Worm (Caenorhabditis elegans) whole organism, young adult: Measurements from ENCODE around the gene C54G10.1.

Experiments used
- B0035.1 ChIP-seq: sonication (generic microtip); optimal IDR thresholded peaks from 2 replicates; lab custom pipeline; 2016; ENCODE audit warnings: missing genetic modification characterization, mild to moderate bottlenecking, missing compliant biosample characterization, missing genotype, missing genetic modification reagents
- B0261.1 ChIP-seq: sonication (generic microtip); optimal IDR thresholded peaks from 2 replicates; lab custom pipeline; 2016; ENCODE audit warnings: mild to moderate bottlenecking, missing genetic modification characterization, moderate library complexity, missing compliant biosample characterization
- B0336.3 ChIP-seq: fragments of 200-800 bp; sonication (Bioruptor generic); IDR thresholded peaks from 2 replicates; pipeline ENCODE4 v1.3.6; 2022; ENCODE audit warnings: missing genetic modification characterization, missing compliant biosample characterization
- C06A6.2 ChIP-seq: fragments of 200-800 bp; sonication (Bioruptor generic); conservative IDR thresholded peaks from 2 replicates; pipeline ENCODE4 v1.3.6; 2022; ENCODE audit warnings: missing genetic modification characterization, missing compliant biosample characterization
- C17E4.6 ChIP-seq: fragments of 200-800 bp; sonication (Bioruptor generic); IDR thresholded peaks from 2 replicates; pipeline ENCODE4 v1.3.6; 2022; ENCODE audit warnings: missing genetic modification reagents, missing genetic modification characterization, missing compliant biosample characterization
- F37B4.10 ChIP-seq: fragments of 200-800 bp; sonication (Bioruptor generic); IDR thresholded peaks from 2 replicates; pipeline ENCODE4 v1.3.6; 2022; ENCODE audit warnings: missing genetic modification characterization, missing compliant biosample characterization
- Y56A3A.18 ChIP-seq: fragments of 200-800 bp; sonication (Bioruptor generic); IDR thresholded peaks from 2 replicates; pipeline ENCODE4 v1.3.6; 2022; ENCODE audit warnings: missing genetic modification reagents, missing genetic modification characterization, missing compliant biosample characterization
- aptf-2 ChIP-seq: fragments of 200-800 bp; sonication (Bioruptor generic); conservative IDR thresholded peaks from 2 replicates; pipeline ENCODE4 v1.3.6; 2022; ENCODE audit warnings: missing genetic modification reagents, missing genetic modification characterization, missing compliant biosample characterization
- atf-7 ChIP-seq: sonication (generic microtip); optimal IDR thresholded peaks from 2 replicates; lab custom pipeline; 2017; ENCODE audit warnings: mild to moderate bottlenecking, missing genetic modification characterization, missing compliant biosample characterization
- attf-6 ChIP-seq: fragments of 200-800 bp; sonication (Bioruptor generic); IDR thresholded peaks from 2 replicates; pipeline ENCODE4 v1.3.6; 2022; ENCODE audit warnings: missing genetic modification reagents, missing genetic modification characterization, missing compliant biosample characterization
- bed-2 ChIP-seq: fragments of 200-800 bp; sonication (Bioruptor generic); IDR thresholded peaks from 2 replicates; pipeline ENCODE4 v1.3.6; 2022; ENCODE audit warnings: missing genetic modification reagents, missing genetic modification characterization, missing compliant biosample characterization
- ccch-3 ChIP-seq: fragments of 200-800 bp; sonication (Bioruptor generic); optimal IDR thresholded peaks from 2 replicates; lab custom pipeline; 2018; ENCODE audit warnings: mild to moderate bottlenecking, missing genetic modification characterization, missing compliant biosample characterization
- ceh-79 ChIP-seq: sonication (generic microtip); optimal IDR thresholded peaks from 2 replicates; lab custom pipeline; 2017; ENCODE audit warnings: mild to moderate bottlenecking, missing genetic modification characterization, missing compliant biosample characterization
- dox-1 ChIP-seq: fragments of 200-800 bp; sonication (Bioruptor generic); IDR thresholded peaks from 2 replicates; pipeline ENCODE4 v1.3.6; 2022; ENCODE audit warnings: missing genetic modification reagents, missing genetic modification characterization, missing compliant biosample characterization
- dpl-1 ChIP-seq: fragments of 150-350 bp; optimal IDR thresholded peaks from 2 replicates; lab custom pipeline; 2014; ENCODE audit warnings: missing biosample characterization, missing genetic modification reagents, missing genetic modification characterization
- efl-1 ChIP-seq: fragments of 150-350 bp; optimal IDR thresholded peaks from 2 replicates; lab custom pipeline; 2014; ENCODE audit warnings: missing biosample characterization, missing genetic modification reagents, missing genetic modification characterization
- egl-44 ChIP-seq: fragments of 200-800 bp; sonication (Bioruptor generic); IDR thresholded peaks from 2 replicates; pipeline ENCODE4 v1.3.6; 2022; ENCODE audit warnings: missing genetic modification reagents, missing genetic modification characterization, missing compliant biosample characterization
- fkh-3 ChIP-seq: sonication (generic microtip); optimal IDR thresholded peaks from 2 replicates; lab custom pipeline; 2016; ENCODE audit warnings: mild to moderate bottlenecking, missing genetic modification characterization, missing compliant biosample characterization
- him-1 ChIP-seq: sonication (generic microtip); optimal IDR thresholded peaks from 2 replicates; lab custom pipeline; 2016; ENCODE audit warnings: missing genotype, missing genetic modification reagents, missing genetic modification characterization, missing compliant biosample characterization
- hlh-26 ChIP-seq: fragments of 200-800 bp; sonication (Bioruptor generic); conservative IDR thresholded peaks from 2 replicates; pipeline ENCODE4 v1.3.6; 2022; ENCODE audit warnings: missing genetic modification reagents, missing genetic modification characterization, missing compliant biosample characterization
- hrde-1 ChIP-seq: sonication (generic microtip); optimal IDR thresholded peaks from 2 replicates; lab custom pipeline; 2016; ENCODE audit warnings: missing genetic modification characterization, mild to moderate bottlenecking, missing compliant biosample characterization, moderate library complexity, missing genotype, missing genetic modification reagents, borderline replicate concordance
- hsf-1 ChIP-seq: fragments of 200-800 bp; sonication (Bioruptor generic); IDR thresholded peaks from 2 replicates; pipeline ENCODE4 v1.3.6; 2022; ENCODE audit warnings: missing genetic modification reagents, missing genetic modification characterization, missing compliant biosample characterization
- lin-40 ChIP-seq: sonication (generic microtip); optimal IDR thresholded peaks from 2 replicates; lab custom pipeline; 2016; ENCODE audit warnings: missing genetic modification characterization, mild to moderate bottlenecking, missing compliant biosample characterization, missing genotype, missing genetic modification reagents
- lin-54 ChIP-seq: fragments of 200-800 bp; sonication (Bioruptor generic); optimal IDR thresholded peaks from 2 replicates; lab custom pipeline; 2018; ENCODE audit warnings: mild to moderate bottlenecking, missing genetic modification characterization, missing compliant biosample characterization
- lsy-27 ChIP-seq: sonication (generic microtip); optimal IDR thresholded peaks from 2 replicates; lab custom pipeline; 2017; ENCODE audit warnings: missing genetic modification characterization, mild to moderate bottlenecking, missing compliant biosample characterization, antibody characterized with exemption, missing genotype, borderline replicate concordance; ENCODE audit not compliant: insufficient read depth
- madf-6 ChIP-seq: fragments of 200-800 bp; sonication (Bioruptor generic); IDR thresholded peaks from 2 replicates; pipeline ENCODE4 v1.3.6; 2022; ENCODE audit warnings: missing genetic modification reagents, missing genetic modification characterization, missing compliant biosample characterization
- madf-8 ChIP-seq: fragments of 200-800 bp; sonication (Bioruptor generic); conservative IDR thresholded peaks from 2 replicates; pipeline ENCODE4 v1.3.6; 2022; ENCODE audit warnings: missing genetic modification reagents, missing genetic modification characterization, missing compliant biosample characterization
- mcd-1 ChIP-seq: fragments of 200-800 bp; sonication (Bioruptor generic); IDR thresholded peaks from 2 replicates; pipeline ENCODE4 v1.3.6; 2022; ENCODE audit warnings: missing genetic modification reagents, missing genetic modification characterization, missing compliant biosample characterization
- mxl-1 ChIP-seq: sonication (generic microtip); optimal IDR thresholded peaks from 2 replicates; lab custom pipeline; 2016; ENCODE audit warnings: missing genetic modification characterization, missing compliant biosample characterization
- nfya-1 ChIP-seq: sonication (generic microtip); optimal IDR thresholded peaks from 2 replicates; lab custom pipeline; 2017; ENCODE audit warnings: antibody characterized with exemption, missing compliant biosample characterization, missing genetic modification characterization, borderline replicate concordance; ENCODE audit not compliant: insufficient read depth
- nfya-2 ChIP-seq: fragments of 200-800 bp; sonication (Bioruptor generic); IDR thresholded peaks from 2 replicates; pipeline ENCODE4 v1.3.6; 2022; ENCODE audit warnings: missing genetic modification reagents, missing genetic modification characterization, missing compliant biosample characterization
- nfyb-1 ChIP-seq: fragments of 200-800 bp; sonication (Bioruptor generic); IDR thresholded peaks from 2 replicates; pipeline ENCODE4 v1.3.6; 2022; ENCODE audit warnings: missing genetic modification reagents, missing genetic modification characterization, missing compliant biosample characterization
- nhr-27 ChIP-seq: fragments of 200-800 bp; sonication (Bioruptor generic); optimal IDR thresholded peaks from 2 replicates; lab custom pipeline; 2018; ENCODE audit warnings: mild to moderate bottlenecking, missing genetic modification characterization, moderate library complexity, missing compliant biosample characterization
- nhr-80 ChIP-seq: sonication (generic microtip); optimal IDR thresholded peaks from 2 replicates; lab custom pipeline; 2016; ENCODE audit warnings: missing genetic modification characterization, missing compliant biosample characterization
- pbrm-1 ChIP-seq: fragments of 200-800 bp; sonication (Bioruptor generic); IDR thresholded peaks from 2 replicates; pipeline ENCODE4 v1.3.6; 2022; ENCODE audit warnings: missing genetic modification reagents, missing genetic modification characterization, missing compliant biosample characterization
- pha-4 ChIP-seq: fragments of 150-350 bp; sonication (generic microtip); optimal IDR thresholded peaks from 2 replicates; lab custom pipeline; 2014; ENCODE audit warnings: missing biosample characterization, missing genetic modification reagents, missing genetic modification characterization
- rpc-1 ChIP-seq, 2 experiments: fragments of 150-350 bp in 1 of 2; sonication (generic microtip) in 1 of 2; optimal IDR thresholded peaks; 2 replicates each; lab custom pipeline; 2014 to 2018; ENCODE audit warnings: missing biosample characterization in 1 of 2, missing genetic modification characterization in 1 of 2, missing genetic modification reagents in 1 of 2, missing genotype in 1 of 2
- snpc-4 ChIP-seq, 5 experiments: fragments of 150-350 bp in 1 of 5; sonication (generic microtip) in 4 of 5; optimal IDR thresholded peaks; 2 replicates each; lab custom pipeline; 2014 to 2018; ENCODE audit warnings: missing genetic modification characterization in 5 of 5, missing biosample characterization in 3 of 5, antibody characterized with exemption in 2 of 5, mild to moderate bottlenecking in 2 of 5, missing compliant biosample characterization in 2 of 5, missing genotype in 2 of 5, moderate library complexity in 2 of 5, missing genetic modification reagents in 1 of 5
- unc-62 ChIP-seq: fragments of 150-350 bp; optimal IDR thresholded peaks from 2 replicates; lab custom pipeline; 2014; ENCODE audit warnings: missing biosample characterization, missing genetic modification reagents, missing genetic modification characterization
- xnd-1 ChIP-seq: sonication (generic microtip); optimal IDR thresholded peaks from 2 replicates; lab custom pipeline; 2016; ENCODE audit warnings: missing genotype, missing genetic modification reagents, missing genetic modification characterization, missing compliant biosample characterization
- zfh-2 ChIP-seq: fragments of 200-800 bp; sonication (Bioruptor generic); conservative IDR thresholded peaks from 2 replicates; pipeline ENCODE4 v1.3.6; 2022; ENCODE audit warnings: missing genetic modification reagents, missing genetic modification characterization, missing compliant biosample characterization
- ztf-26 ChIP-seq: sonication (generic microtip); optimal IDR thresholded peaks from 2 replicates; lab custom pipeline; 2017; ENCODE audit warnings: missing genetic modification characterization, missing compliant biosample characterization
- ztf-6 ChIP-seq: fragments of 200-800 bp; sonication (Bioruptor generic); IDR thresholded peaks from 2 replicates; pipeline ENCODE4 v1.3.6; 2022; ENCODE audit warnings: missing genetic modification reagents, missing genetic modification characterization, missing compliant biosample characterization

Gene C54G10.1

ce11 chrV:14688097-14688912 is 47.4 kb downstream of the C54G10.1 start, which contains the start of gene C47E8.11 (continued):
- peak; percentile 32 for TF ChIP-seq nhr-80
- TF ChIP-seq nfya-1 (tag; lab: Kevin White, UChicago) = no peak
- TF ChIP-seq ceh-79 (tag; lab: Kevin White, UChicago) = peak; percentile 80
- no peak for TF ChIP-seq dpl-1 (GFP tag; lab: Kevin White, UChicago)
- no peak; the same call in 1 of the 2 replicates for TF ChIP-seq attf-6 (GFP tag; lab: Robert Waterston, UW)
- TF ChIP-seq F37B4.10 (GFP tag; lab: Robert Waterston, UW) = no peak
- TF ChIP-seq ztf-26 (tag; lab: Kevin White, UChicago) = peak; percentile 74
- no peak for TF ChIP-seq pha-4 (tag; lab: Kevin White, UChicago)
- TF ChIP-seq B0035.1 (tag; lab: Kevin White, UChicago) = no peak
- peak; percentile 23 for TF ChIP-seq xnd-1
- TF ChIP-seq unc-62 (GFP tag; lab: Kevin White, UChicago) = no peak
- peak; percentile 76 for TF ChIP-seq dox-1 (GFP tag; lab: Robert Waterston, UW)
- TF ChIP-seq B0261.1 (tag; lab: Kevin White, UChicago) = peak; percentile 6
- TF ChIP-seq fkh-3 (tag; lab: Kevin White, UChicago) = no peak
- TF ChIP-seq aptf-2 (GFP tag; lab: Robert Waterston, UW) = no peak
- TF ChIP-seq C06A6.2 (GFP tag; lab: Robert Waterston, UW) = peak; percentile 48; the same call in 1 of the 2 replicates
- TF ChIP-seq nfyb-1 = peak; percentile 75
- TF ChIP-seq nfya-2 (GFP tag; lab: Robert Waterston, UW) = peak; percentile 84; the same call in 1 of the 2 replicates
- TF ChIP-seq bed-2 (GFP tag; lab: Robert Waterston, UW) = no peak
- no peak for TF ChIP-seq egl-44 (GFP tag; lab: Robert Waterston, UW)
- TF ChIP-seq hsf-1 = peak; percentile 85
- peak; percentile 85 for TF ChIP-seq pbrm-1 (GFP tag; lab: Robert Waterston, UW)
- TF ChIP-seq lin-54 = peak; percentile 64
- TF ChIP-seq lsy-27 = no peak
- TF ChIP-seq him-1 (tag; lab: Kevin White, UChicago) = no peak
- peak; percentile 66 for TF ChIP-seq mcd-1 (GFP tag; lab: Robert Waterston, UW)
- TF ChIP-seq atf-7 (tag; lab: Kevin White, UChicago) = peak; percentile 34
- TF ChIP-seq efl-1 (GFP tag; lab: Kevin White, UChicago) = peak; percentile 19
- no peak for TF ChIP-seq hlh-26 (GFP tag; lab: Robert Waterston, UW)
- no peak for TF ChIP-seq nhr-27 (tag; lab: Kevin White, UChicago)
- peak; percentile 52 for TF ChIP-seq lin-40 (tag; lab: Kevin White, UChicago)
- TF ChIP-seq C17E4.6 (GFP tag; lab: Robert Waterston, UW) = no peak
- peak; percentile 21 for TF ChIP-seq hrde-1 (tag; lab: Kevin White, UChicago)
- TF ChIP-seq Y56A3A.18 (GFP tag; lab: Robert Waterston, UW) = peak; percentile 92
- TF ChIP-seq B0336.3 (GFP tag; lab: Robert Waterston, UW) = peak; percentile 86
- TF ChIP-seq ztf-6 (GFP tag; lab: Robert Waterston, UW) = no peak
- peak; percentile 51 for TF ChIP-seq zfh-2 (GFP tag; lab: Robert Waterston, UW)
- no peak; the same call in 1 of the 2 replicates for TF ChIP-seq madf-8
- no peak for TF ChIP-seq mxl-1 (tag; lab: Kevin White, UChicago)
- TF ChIP-seq snpc-4 (GFP tag; optimal IDR thresholded peaks at IDR 0.05; lab: Kevin White, UChicago) = peak; percentile 3
- TF ChIP-seq snpc-4 (tag; optimal IDR thresholded peaks at IDR 0.05; lab: Kevin White, UChicago) = peak in 2 of 4 experiments; percentile 39 to 74
- no peak for TF ChIP-seq rpc-1 (optimal IDR thresholded peaks at IDR 0.05; lab: Kevin White, UChicago)
- no peak for TF ChIP-seq rpc-1 (tag; optimal IDR thresholded peaks at IDR 0.05; lab: Kevin White, UChicago)
- no peak for TF ChIP-seq ccch-3 (GFP tag; lab: Kevin White, UChicago)
- TF ChIP-seq madf-6 (GFP tag; lab: Robert Waterston, UW) = peak; percentile 84
- TF ChIP-seq, all 124 proteins: peak for 60
